Worm (Caenorhabditis elegans): ENCODE measurements around the gene crn-3.
A peak's percentile ranks its signal among the peaks of the same experiment; 100 is the strongest.

DNA sequence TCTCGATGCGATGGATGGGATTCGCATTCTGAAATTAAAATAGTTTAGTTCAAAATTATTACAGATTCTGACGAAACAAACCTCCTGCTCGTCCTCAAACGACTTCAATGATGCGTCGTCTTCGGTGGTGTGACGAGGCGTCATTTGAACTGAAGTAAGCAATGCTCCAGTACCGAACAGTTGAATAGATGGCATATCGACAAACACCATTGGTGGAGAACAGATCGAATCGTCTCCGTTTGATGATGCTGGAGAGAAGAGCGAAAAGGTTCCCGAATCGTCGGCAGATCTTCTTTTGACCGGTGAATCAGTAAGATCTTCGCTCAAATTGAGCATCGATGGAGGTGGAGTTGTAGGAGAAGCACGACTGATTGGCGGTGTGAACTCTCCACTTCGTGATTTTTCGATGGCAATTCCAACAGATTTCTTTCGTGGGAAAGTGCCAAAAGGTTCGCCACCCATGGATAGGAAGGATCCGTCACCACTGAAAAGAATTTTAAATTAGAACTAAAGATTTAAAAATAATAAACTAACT, 43.4 kb upstream of the crn-3 start:
- no peak for TF ChIP-seq let-607 (tag; optimal IDR thresholded peaks at IDR 0.05)
- peak in 1 of 3 experiments; percentile 23 for TF ChIP-seq lin-35 (GFP tag; optimal IDR thresholded peaks at IDR 0.05)
- TF ChIP-seq ekl-4 (GFP tag; IDR thresholded peaks at IDR 0.05), result no peak
- TF ChIP-seq unc-62 (GFP tag; optimal IDR thresholded peaks at IDR 0.05), result no peak
- no peak for TF ChIP-seq ztf-28 (GFP tag; IDR thresholded peaks at IDR 0.05)
- no peak for TF ChIP-seq tbp1 (GFP tag; optimal IDR thresholded peaks at IDR 0.05)
- no peak for TF ChIP-seq sea-2 (GFP tag; IDR thresholded peaks at IDR 0.05)
- TF ChIP-seq pha-4 (tag; optimal IDR thresholded peaks at IDR 0.05), result no peak
- no peak for TF ChIP-seq efl-1 (GFP tag; optimal IDR thresholded peaks at IDR 0.05)
- no peak for TF ChIP-seq let-526 (GFP tag; IDR thresholded peaks at IDR 0.05)
- TF ChIP-seq ccch-3 (GFP tag; optimal IDR thresholded peaks at IDR 0.05), result no peak
- no peak for TF ChIP-seq egl-18 (GFP tag; IDR thresholded peaks at IDR 0.05)
- no peak for TF ChIP-seq zim-3 (tag; optimal IDR thresholded peaks at IDR 0.05)
- no peak for TF ChIP-seq Y53F4B.3 (GFP tag; IDR thresholded peaks at IDR 0.05)
